Fruit fly (Drosophila melanogaster): ENCODE results near the gene psd.

psd gene

dm6 chr2L:5972588-5973236 is 8.0 kb upstream of the psd start:
- TF ChIP-seq fru (GFP tag; optimal IDR thresholded peaks at IDR 0.05) (no peak), brk (GFP tag; optimal IDR thresholded peaks at IDR 0.05) (no peak), Vsx2 (GFP tag; optimal IDR thresholded peaks at IDR 0.05; ENCODE audit: partially characterized antibody) (no peak), dsf (GFP tag; optimal IDR thresholded peaks at IDR 0.05; ENCODE audit: borderline replicate concordance) (no peak), ey (GFP tag; optimal IDR thresholded peaks at IDR 0.05) (no peak), sv (GFP tag; optimal IDR thresholded peaks at IDR 0.05) (no peak), rgr (GFP tag; optimal IDR thresholded peaks at IDR 0.05) (no peak)

dm6 chr2L:5972005-5972404 is 7.3 kb upstream of the psd start:
- TF ChIP-seq br (GFP tag; optimal IDR thresholded peaks at IDR 0.05) = peak; percentile 73
- TF ChIP-seq Dfd (GFP tag; optimal IDR thresholded peaks at IDR 0.05) = no peak
- TF ChIP-seq CG9705 (GFP tag; optimal IDR thresholded peaks at IDR 0.05) = no peak
- no peak for TF ChIP-seq sage (GFP tag; optimal IDR thresholded peaks at IDR 0.05)
- TF ChIP-seq Jra (GFP tag; optimal IDR thresholded peaks at IDR 0.05) = peak; percentile 39
- peak; percentile 68 for TF ChIP-seq rgr (GFP tag; optimal IDR thresholded peaks at IDR 0.05)
- TF ChIP-seq Hr83 (GFP tag; optimal IDR thresholded peaks at IDR 0.05; ENCODE audit: poor library complexity, severe bottlenecking) = no peak
- no peak for TF ChIP-seq Vsx2 (GFP tag; optimal IDR thresholded peaks at IDR 0.05; ENCODE audit: partially characterized antibody)
- no peak for TF ChIP-seq N (GFP tag; optimal IDR thresholded peaks at IDR 0.05)
- TF ChIP-seq ey (GFP tag; optimal IDR thresholded peaks at IDR 0.05) = peak; percentile 67
- TF ChIP-seq Myc (optimal IDR thresholded peaks at IDR 0.05) = no peak
- peak; percentile 80 for TF ChIP-seq h (GFP tag; optimal IDR thresholded peaks at IDR 0.05)
- TF ChIP-seq dsf (GFP tag; optimal IDR thresholded peaks at IDR 0.05; ENCODE audit: borderline replicate concordance) = peak; percentile 31
- peak; percentile 59 for TF ChIP-seq Sp1 (GFP tag; optimal IDR thresholded peaks at IDR 0.05)
- no peak for TF ChIP-seq lola (GFP tag; optimal IDR thresholded peaks at IDR 0.05)
- TF ChIP-seq OdsH (GFP tag; optimal IDR thresholded peaks at IDR 0.05) = peak; percentile 65
- TF ChIP-seq Dif (GFP tag; optimal IDR thresholded peaks at IDR 0.05; ENCODE audit: partially characterized antibody) = no peak
- peak; percentile 58 for TF ChIP-seq psq (GFP tag; optimal IDR thresholded peaks at IDR 0.05)
- TF ChIP-seq tai (GFP tag; optimal IDR thresholded peaks at IDR 0.05) = no peak
- no peak for TF ChIP-seq Hr78 (GFP tag; optimal IDR thresholded peaks at IDR 0.05)
- TF ChIP-seq foxo (GFP tag; optimal IDR thresholded peaks at IDR 0.05) = no peak
- TF ChIP-seq dmrt93B (GFP tag; optimal IDR thresholded peaks at IDR 0.05) = peak; percentile 17
- peak; percentile 60 for TF ChIP-seq HLH106 (tag; optimal IDR thresholded peaks at IDR 0.05)
- peak; percentile 60 for TF ChIP-seq Hnf4 (GFP tag; optimal IDR thresholded peaks at IDR 0.05)
- no peak for TF ChIP-seq usp (GFP tag; optimal IDR thresholded peaks at IDR 0.05)
- TF ChIP-seq CrebA (GFP tag; optimal IDR thresholded peaks at IDR 0.05; ENCODE audit: borderline replicate concordance) = peak; percentile 54
- no peak for TF ChIP-seq Mio (GFP tag; optimal IDR thresholded peaks at IDR 0.05)
- peak; percentile 61 for TF ChIP-seq fru (GFP tag; optimal IDR thresholded peaks at IDR 0.05)
- TF ChIP-seq dl (GFP tag; optimal IDR thresholded peaks at IDR 0.05; ENCODE audit: insufficient read depth in 1 of 2, partially characterized antibody in 2 of 2) = no peak
- TF ChIP-seq Abd-B (GFP tag; optimal IDR thresholded peaks at IDR 0.05) = no peak
- TF ChIP-seq pan (optimal IDR thresholded peaks at IDR 0.05) = no peak
- TF ChIP-seq Rel (GFP tag; optimal IDR thresholded peaks at IDR 0.05) = no peak
- no peak for TF ChIP-seq Rel (tag; optimal IDR thresholded peaks at IDR 0.05)
- no peak for TF ChIP-seq brk (GFP tag; optimal IDR thresholded peaks at IDR 0.05)
- peak; percentile 62 for TF ChIP-seq woc (GFP tag; optimal IDR thresholded peaks at IDR 0.05)
- TF ChIP-seq sv (GFP tag; optimal IDR thresholded peaks at IDR 0.05) = peak; percentile 9
- no peak for TF ChIP-seq GATAd (GFP tag; optimal IDR thresholded peaks at IDR 0.05)
- TF ChIP-seq CG32264 (GFP tag; optimal IDR thresholded peaks at IDR 0.05) = peak; percentile 46
- TF ChIP-seq jim (GFP tag; optimal IDR thresholded peaks at IDR 0.05) = no peak
